Worm (Caenorhabditis elegans) whole organism, mixed stage, embryonic: Measurements from ENCODE around the gene C44B9.3.

Experiments used
- pha-4 ChIP-seq: fragments of 150-350 bp; optimal IDR thresholded peaks from 2 replicates; lab custom pipeline; 2018; ENCODE audit warnings: missing biosample characterization, missing genetic modification reagents, missing genetic modification characterization
- snpc-4 ChIP-seq: fragments of 150-350 bp; optimal IDR thresholded peaks from 2 replicates; lab custom pipeline; 2014; ENCODE audit warnings: missing biosample characterization, missing genetic modification characterization

ce11 chrIII:10861375-10861774 lies 18.6 kb downstream of the C44B9.3 start:
- no peak for TF ChIP-seq pha-4 (tag; lab: Kevin White, UChicago)
- TF ChIP-seq snpc-4 = no peak
